Worm (Caenorhabditis elegans) whole organism, L3 larva: Measurements from ENCODE around the gene sra-2.

ENCODE experiments used
- R02D3.7 ChIP-seq: fragments of 150-350 bp; optimal IDR thresholded peaks from 2 replicates; lab custom pipeline; 2014; ENCODE audit warnings: missing biosample characterization, missing genetic modification characterization
- ZK546.5 ChIP-seq: sonication (generic microtip); optimal IDR thresholded peaks from 2 replicates; lab custom pipeline; 2017; ENCODE audit warnings: missing biosample characterization, missing genetic modification characterization
- aly-2 ChIP-seq: fragments of 150-350 bp; optimal IDR thresholded peaks from 2 replicates; lab custom pipeline; 2014; ENCODE audit warnings: missing biosample characterization, missing genetic modification characterization
- ama-1 ChIP-seq: fragments of 150-350 bp; optimal IDR thresholded peaks from 2 replicates; lab custom pipeline; 2018
- ceh-16 ChIP-seq: sonication (generic microtip); optimal IDR thresholded peaks from 2 replicates; lab custom pipeline; 2017; ENCODE audit warnings: missing biosample characterization, missing genetic modification characterization
- ceh-28 ChIP-seq: fragments of 150-350 bp; optimal IDR thresholded peaks from 2 replicates; lab custom pipeline; 2014; ENCODE audit warnings: missing biosample characterization, missing genetic modification reagents, missing genetic modification characterization
- ceh-82 ChIP-seq: fragments of 150-350 bp; optimal IDR thresholded peaks from 2 replicates; lab custom pipeline; 2014; ENCODE audit warnings: missing biosample characterization, missing genetic modification characterization
- ceh-9 ChIP-seq: sonication (generic microtip); optimal IDR thresholded peaks from 2 replicates; lab custom pipeline; 2018; ENCODE audit warnings: missing biosample characterization, missing genetic modification characterization
- daf-12 ChIP-seq: fragments of 150-350 bp; optimal IDR thresholded peaks from 2 replicates; lab custom pipeline; 2014; ENCODE audit warnings: missing biosample characterization, missing genetic modification reagents, missing genetic modification characterization
- egl-27 ChIP-seq: sonication (generic microtip); optimal IDR thresholded peaks from 4 replicates; lab custom pipeline; 2017; ENCODE audit warnings: missing biosample characterization, missing genetic modification reagents, missing genetic modification characterization
- egl-5 ChIP-seq: fragments of 150-350 bp; optimal IDR thresholded peaks from 2 replicates; lab custom pipeline; 2017; ENCODE audit warnings: missing biosample characterization, missing genetic modification reagents, missing genetic modification characterization, inconsistent platforms
- elt-1 ChIP-seq: fragments of 150-350 bp; optimal IDR thresholded peaks from 2 replicates; lab custom pipeline; 2014; ENCODE audit warnings: missing biosample characterization, missing genetic modification characterization
- elt-2 ChIP-seq: sonication (generic microtip); optimal IDR thresholded peaks from 2 replicates; lab custom pipeline; 2016; ENCODE audit warnings: missing genetic modification reagents, mild to moderate bottlenecking, missing genetic modification characterization, missing compliant biosample characterization
- elt-3 ChIP-seq, 3 experiments: fragments of 150-350 bp in 1 of 3; sonication (generic microtip) in 2 of 3; optimal IDR thresholded peaks; 2 replicates in 2 of 3; 4 replicates in 1 of 3; lab custom pipeline; 2014 to 2017; ENCODE audit warnings: missing biosample characterization in 3 of 3, missing genetic modification characterization in 3 of 3
- fkh-10 ChIP-seq: sonication (generic microtip); optimal IDR thresholded peaks from 2 replicates; lab custom pipeline; 2017; ENCODE audit warnings: missing biosample characterization, missing genetic modification reagents, missing genetic modification characterization
- fkh-2 ChIP-seq: fragments of 150-350 bp; optimal IDR thresholded peaks from 2 replicates; lab custom pipeline; 2014; ENCODE audit warnings: missing biosample characterization, missing genetic modification reagents, missing genetic modification characterization
- fos-1 ChIP-seq: fragments of 150-350 bp; optimal IDR thresholded peaks from 2 replicates; lab custom pipeline; 2014; ENCODE audit warnings: missing biosample characterization, missing genetic modification characterization
- hmg-11 ChIP-seq: sonication (generic microtip); optimal IDR thresholded peaks from 2 replicates; lab custom pipeline; 2016; ENCODE audit warnings: missing genetic modification characterization, missing compliant biosample characterization
- jun-1 ChIP-seq: fragments of 150-350 bp; optimal IDR thresholded peaks from 2 replicates; lab custom pipeline; 2014; ENCODE audit warnings: missing biosample characterization, missing genetic modification reagents, missing genetic modification characterization
- lin-15B ChIP-seq: fragments of 150-350 bp; optimal IDR thresholded peaks from 2 replicates; lab custom pipeline; 2014; ENCODE audit warnings: missing biosample characterization, missing genetic modification characterization
- lin-39 ChIP-seq: fragments of 150-350 bp; optimal IDR thresholded peaks from 2 replicates; lab custom pipeline; 2018; ENCODE audit warnings: missing biosample characterization, missing genetic modification reagents, missing genetic modification characterization
- lsy-12 ChIP-seq: sonication (generic microtip); optimal IDR thresholded peaks from 2 replicates; lab custom pipeline; 2016; ENCODE audit warnings: mild to moderate bottlenecking, missing genetic modification characterization, missing compliant biosample characterization
- mml-1 ChIP-seq: fragments of 150-350 bp; sonication (generic microtip); optimal IDR thresholded peaks from 3 replicates; lab custom pipeline; 2014; ENCODE audit warnings: missing biosample characterization, missing genetic modification characterization
- nfya-1 ChIP-seq: sonication (generic microtip); optimal IDR thresholded peaks from 2 replicates; lab custom pipeline; 2017; ENCODE audit warnings: missing genetic modification characterization, mild to moderate bottlenecking, missing compliant biosample characterization, antibody characterized with exemption, moderate library complexity; ENCODE audit not compliant: insufficient read depth
- nhr-11 ChIP-seq: fragments of 150-350 bp; optimal IDR thresholded peaks from 2 replicates; lab custom pipeline; 2014; ENCODE audit warnings: missing biosample characterization, missing genetic modification characterization
- nhr-12 ChIP-seq: fragments of 150-350 bp; optimal IDR thresholded peaks from 2 replicates; lab custom pipeline; 2014; ENCODE audit warnings: missing biosample characterization, missing genetic modification characterization
- nhr-23 ChIP-seq: fragments of 150-350 bp; optimal IDR thresholded peaks from 2 replicates; lab custom pipeline; 2014; ENCODE audit warnings: missing biosample characterization, missing genetic modification reagents, missing genetic modification characterization
- nhr-237 ChIP-seq: fragments of 150-350 bp; optimal IDR thresholded peaks from 2 replicates; lab custom pipeline; 2014; ENCODE audit warnings: missing biosample characterization, missing genetic modification characterization
- nhr-25 ChIP-seq: sonication (generic microtip); optimal IDR thresholded peaks from 2 replicates; lab custom pipeline; 2017; ENCODE audit warnings: missing biosample characterization, missing genetic modification characterization
- nhr-28 ChIP-seq: fragments of 150-350 bp; optimal IDR thresholded peaks from 2 replicates; lab custom pipeline; 2014; ENCODE audit warnings: missing biosample characterization, missing genetic modification characterization
- nhr-43 ChIP-seq: sonication (generic microtip); optimal IDR thresholded peaks from 2 replicates; lab custom pipeline; 2016; ENCODE audit warnings: mild to moderate bottlenecking, missing genetic modification characterization, missing compliant biosample characterization; ENCODE audit not compliant: poor library complexity, severe bottlenecking
- nhr-67 ChIP-seq: fragments of 150-350 bp; optimal IDR thresholded peaks from 2 replicates; lab custom pipeline; 2014; ENCODE audit warnings: missing biosample characterization, missing genetic modification characterization
- nhr-76 ChIP-seq: fragments of 150-350 bp; sonication (generic microtip); optimal IDR thresholded peaks from 5 replicates; lab custom pipeline; 2014; ENCODE audit warnings: missing biosample characterization, missing genetic modification characterization
- nhr-77 ChIP-seq: fragments of 150-350 bp; optimal IDR thresholded peaks from 2 replicates; lab custom pipeline; 2014; ENCODE audit warnings: missing biosample characterization, missing genetic modification characterization
- pha-4 ChIP-seq: fragments of 150-350 bp; optimal IDR thresholded peaks from 2 replicates; lab custom pipeline; 2014; ENCODE audit warnings: missing biosample characterization, missing genetic modification reagents, missing genetic modification characterization
- pqm-1 ChIP-seq: fragments of 150-350 bp; optimal IDR thresholded peaks from 2 replicates; lab custom pipeline; 2017; ENCODE audit warnings: missing biosample characterization, missing genetic modification characterization, inconsistent platforms
- skn-1 ChIP-seq: fragments of 150-350 bp; optimal IDR thresholded peaks from 2 replicates; lab custom pipeline; 2014; ENCODE audit warnings: missing biosample characterization, missing genetic modification characterization
- snpc-4 ChIP-seq: fragments of 150-350 bp; optimal IDR thresholded peaks from 2 replicates; lab custom pipeline; 2014; ENCODE audit warnings: missing biosample characterization, missing genetic modification characterization
- tbx-2 ChIP-seq: sonication (generic microtip); optimal IDR thresholded peaks from 2 replicates; lab custom pipeline; 2016; ENCODE audit warnings: mild to moderate bottlenecking, missing genetic modification characterization, missing compliant biosample characterization
- unc-39 ChIP-seq: sonication (generic microtip); optimal IDR thresholded peaks from 4 replicates; lab custom pipeline; 2017; ENCODE audit warnings: missing biosample characterization, missing genetic modification characterization
- unc-62 ChIP-seq: fragments of 150-350 bp; sonication (generic microtip); optimal IDR thresholded peaks from 4 replicates; lab custom pipeline; 2014; ENCODE audit warnings: missing biosample characterization, missing genetic modification reagents, missing genetic modification characterization
- zag-1 ChIP-seq: fragments of 150-350 bp; optimal IDR thresholded peaks from 2 replicates; lab custom pipeline; 2014; ENCODE audit warnings: missing biosample characterization, missing genetic modification characterization
- ztf-11 ChIP-seq: fragments of 150-350 bp; optimal IDR thresholded peaks from 2 replicates; lab custom pipeline; 2014; ENCODE audit warnings: missing biosample characterization, missing genetic modification characterization
- ztf-4 ChIP-seq: fragments of 150-350 bp; optimal IDR thresholded peaks from 2 replicates; lab custom pipeline; 2014; ENCODE audit warnings: missing biosample characterization, missing genetic modification characterization

sra-2 gene

DNA sequence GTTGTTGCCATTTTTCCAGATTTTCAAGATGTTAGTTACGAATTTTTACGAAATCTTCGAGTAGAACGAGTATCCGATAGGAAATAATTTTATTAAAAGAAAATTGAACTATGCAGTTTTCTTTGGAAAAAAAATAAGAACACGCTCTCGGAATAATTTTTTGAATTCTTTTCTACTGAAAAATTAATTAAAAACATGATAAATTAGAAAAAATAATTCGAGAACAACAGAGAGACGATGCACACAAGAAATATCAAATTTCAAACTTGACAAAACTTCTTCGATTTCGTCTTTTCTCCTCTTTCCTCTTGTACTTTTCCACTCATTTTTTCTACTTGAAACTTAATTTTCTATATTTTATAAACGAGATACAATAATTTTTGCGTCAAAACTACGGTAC lies 31.3 kb downstream of the sra-2 start, which contains the start of gene F35H8.4:
TSS of gene F35H8.4 (minus strand) at position 101 of the 400 bp plus-strand sequence.
- TF ChIP-seq nhr-11 (tag; lab: Kevin White, UChicago): no peak
- no peak for TF ChIP-seq elt-2
- TF ChIP-seq ZK546.5 (tag; lab: Kevin White, UChicago): no peak
- no peak for TF ChIP-seq egl-27 (tag; lab: Kevin White, UChicago)
- no peak for TF ChIP-seq daf-12
- TF ChIP-seq pqm-1: no peak

DNA sequence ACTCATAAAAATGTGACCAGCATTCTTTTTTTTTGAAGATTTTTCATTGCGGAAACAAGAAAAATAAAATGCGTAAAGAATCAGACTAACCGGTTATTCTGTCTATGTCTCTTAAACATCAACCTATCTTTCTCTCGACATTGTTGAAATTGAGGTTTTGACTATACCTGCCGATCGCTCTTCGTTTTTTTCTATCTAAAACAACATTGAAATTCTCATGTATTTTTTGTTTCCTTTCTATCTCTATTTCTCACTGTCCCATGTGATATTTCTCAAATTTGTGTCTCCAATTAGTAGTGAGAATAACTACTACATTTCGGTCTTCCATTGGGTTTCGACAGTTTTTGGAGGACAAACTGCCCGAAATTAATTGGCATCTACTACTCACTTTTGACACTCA lies 32.3 kb downstream of the sra-2 start:
- TF ChIP-seq hmg-11 (no peak), nhr-25 (peak; percentile 75), fkh-2 (tag; lab: Kevin White, UChicago) (no peak), lsy-12 (tag; lab: Kevin White, UChicago) (no peak), nhr-23 (tag; lab: Kevin White, UChicago) (peak; percentile 10), aly-2 (tag; lab: Kevin White, UChicago) (no peak), pqm-1 (no peak), R02D3.7 (tag; lab: Kevin White, UChicago) (no peak), nhr-43 (peak; percentile 9), ceh-82 (tag; lab: Kevin White, UChicago) (no peak), ceh-28 (tag; lab: Kevin White, UChicago) (no peak), ztf-4 (tag; lab: Kevin White, UChicago) (no peak)

DNA sequence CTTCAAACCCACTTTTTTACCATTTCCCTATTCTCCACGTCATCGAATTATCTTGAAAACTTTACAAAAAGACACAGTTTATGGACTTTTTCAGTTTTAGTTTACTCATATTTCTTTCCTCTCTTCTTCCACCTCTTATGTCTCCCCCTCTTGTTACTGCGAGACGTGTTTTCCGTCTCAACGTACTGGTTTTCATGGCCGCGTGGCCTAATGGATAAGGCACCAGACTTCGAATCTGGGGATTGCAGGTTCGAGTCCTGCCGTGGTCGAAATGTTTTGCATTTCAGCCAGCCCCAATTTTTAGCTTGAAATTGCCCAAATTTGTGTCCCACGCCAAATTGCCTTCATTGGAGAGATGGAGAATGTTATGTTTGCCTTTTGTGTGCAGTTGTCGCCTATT lies 37.5 kb downstream of the sra-2 start:
- TF ChIP-seq nhr-25 (peak; percentile 42), ceh-9 (no peak), pqm-1 (no peak), nhr-67 (tag; lab: Kevin White, UChicago) (no peak), nfya-1 (peak; percentile 24), lsy-12 (tag; lab: Kevin White, UChicago) (peak; percentile 70), mml-1 (tag; lab: Kevin White, UChicago) (no peak), lin-39 (tag; lab: Kevin White, UChicago) (no peak), lin-15B (no peak), nhr-76 (no peak), nhr-43 (peak; percentile 33), skn-1 (tag; lab: Kevin White, UChicago) (no peak), nhr-12 (tag; lab: Kevin White, UChicago) (no peak), egl-27 (tag; lab: Kevin White, UChicago) (no peak), elt-2 (peak; percentile 37), unc-39 (tag; lab: Kevin White, UChicago) (peak; percentile 23), ceh-16 (tag; lab: Kevin White, UChicago) (no peak), elt-1 (tag; lab: Kevin White, UChicago) (no peak), pha-4 (tag; lab: Kevin White, UChicago) (peak; percentile 1), jun-1 (tag; lab: Kevin White, UChicago) (no peak), nhr-11 (tag; lab: Kevin White, UChicago) (no peak), daf-12 (no peak), hmg-11 (peak; percentile 63), zag-1 (tag; lab: Kevin White, UChicago) (no peak), nhr-23 (tag; lab: Kevin White, UChicago) (peak; percentile 53), nhr-28 (tag; lab: Kevin White, UChicago) (no peak), nhr-77 (tag; lab: Kevin White, UChicago) (peak; percentile 72), nhr-237 (tag; lab: Kevin White, UChicago) (no peak), snpc-4 (tag; lab: Kevin White, UChicago) (no peak), ceh-28 (tag; lab: Kevin White, UChicago) (no peak), ceh-82 (tag; lab: Kevin White, UChicago) (no peak), fkh-10 (GFP tag; lab: Kevin White, UChicago) (no peak), fos-1 (tag; lab: Kevin White, UChicago) (no peak), tbx-2 (tag; lab: Kevin White, UChicago) (no peak), ztf-4 (tag; lab: Kevin White, UChicago) (no peak), ZK546.5 (tag; lab: Kevin White, UChicago) (no peak), ama-1 (lab: Kevin White, UChicago) (no peak), egl-5 (tag; lab: Kevin White, UChicago) (no peak), fkh-2 (tag; lab: Kevin White, UChicago) (no peak), elt-3 (tag; optimal IDR thresholded peaks at IDR 0.05; lab: Kevin White, UChicago) (no peak), unc-62 (no peak), ztf-11 (no peak)
- TF ChIP-seq, all 47 proteins: peak for 10
